Fruit fly (Drosophila melanogaster) whole organism, wandering third instar larva: Measurements from ENCODE around the gene Noc2.

ENCODE experiments used
- Abd-B ChIP-seq: fragments of >200 bp; optimal IDR thresholded peaks from 2 replicates; lab custom pipeline; 2017; ENCODE audit warnings: missing biosample characterization, missing genetic modification characterization
- Dif ChIP-seq: fragments of 200-275, 200-300 bp; sonication (Bioruptor generic); optimal IDR thresholded peaks from 2 replicates; lab custom pipeline; 2018; ENCODE audit warnings: missing biosample characterization, missing genetic modification characterization; ENCODE audit not compliant: partially characterized antibody
- Hr83 ChIP-seq: fragments of 200-300 bp; sonication (Bioruptor generic); optimal IDR thresholded peaks from 2 replicates; lab custom pipeline; 2016; ENCODE audit warnings: missing biosample characterization, mild to moderate bottlenecking, missing genetic modification characterization, moderate library complexity; ENCODE audit not compliant: poor library complexity, severe bottlenecking
- brk ChIP-seq: fragments of 200-800 bp; sonication (Bioruptor generic); optimal IDR thresholded peaks from 2 replicates; lab custom pipeline; 2016; ENCODE audit warnings: missing biosample characterization, mild to moderate bottlenecking, missing genetic modification characterization
- psq ChIP-seq: fragments of 200-800 bp; sonication (Bioruptor generic); optimal IDR thresholded peaks from 3 replicates; lab custom pipeline; 2017; ENCODE audit warnings: missing biosample characterization, mild to moderate bottlenecking, missing genetic modification characterization, moderate library complexity

DNA sequence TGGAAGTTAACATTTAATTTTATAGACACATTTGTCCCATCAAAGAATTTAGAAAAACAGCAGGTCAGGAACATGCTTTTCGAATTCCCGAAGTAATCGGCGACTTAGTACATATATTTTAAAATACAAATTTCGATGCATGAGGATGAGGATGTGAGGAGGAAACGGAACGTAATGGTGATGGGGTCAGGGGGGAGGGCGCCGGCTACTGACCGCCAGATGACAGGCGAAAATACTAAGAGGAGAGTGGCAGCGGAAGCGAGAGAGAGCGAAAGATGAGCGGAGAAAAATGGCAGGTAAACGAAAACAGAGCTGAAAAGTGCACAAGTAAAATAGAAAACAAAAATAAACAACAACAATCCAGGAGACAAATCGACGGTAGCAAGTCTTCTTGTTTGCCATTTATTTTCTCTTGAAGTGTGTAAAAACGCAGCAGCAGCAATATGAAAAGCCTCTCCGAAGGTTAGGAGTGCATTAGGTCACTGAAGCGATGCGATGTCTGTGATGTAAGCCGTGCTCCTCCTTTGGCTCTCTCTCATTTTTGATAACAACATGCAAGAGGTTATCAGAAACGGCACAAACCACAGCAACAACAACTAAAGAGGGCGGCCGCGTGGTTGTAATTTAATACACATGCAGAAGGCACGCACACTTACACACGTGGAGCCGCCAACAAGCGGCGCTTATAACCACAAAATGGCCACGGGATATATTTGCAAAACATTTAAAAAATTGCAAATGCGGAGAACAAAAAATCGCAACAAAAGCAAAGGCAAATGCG is 15.2 kb downstream of the Noc2 start:
- no peak for TF ChIP-seq Hr83 (GFP tag; lab: Kevin White, UChicago)
- no peak for TF ChIP-seq brk
- TF ChIP-seq Dif (GFP tag; lab: Kevin White, UChicago), result no peak
- no peak for TF ChIP-seq Abd-B (GFP tag; lab: Kevin White, UChicago)
- peak; percentile 51 for TF ChIP-seq psq (GFP tag; lab: Kevin White, UChicago)
